Worm (Caenorhabditis elegans): ENCODE measurements around the gene F08D12.12.

ce11 chrII:2832098-2832497 is 45.2 kb upstream of the F08D12.12 start:
- no peak for TF ChIP-seq sea-2 (GFP tag; IDR thresholded peaks at IDR 0.05)
- peak; percentile 34 for TF ChIP-seq ama-1 (optimal IDR thresholded peaks at IDR 0.05)
- TF ChIP-seq ama-1 (GFP tag; optimal IDR thresholded peaks at IDR 0.05): no peak
- no peak for TF ChIP-seq nhr-179 (tag; optimal IDR thresholded peaks at IDR 0.05)

All from whole organism, young adult.